Worm (Caenorhabditis elegans) whole organism, L1 larva: ENCODE measurements around the gene F58B4.6.

Source experiments
- C34B4.2 ChIP-seq: sonication (generic microtip); optimal IDR thresholded peaks from 2 replicates; lab custom pipeline; 2017; ENCODE audit warnings: mild to moderate bottlenecking, missing genetic modification characterization, missing compliant biosample characterization
- Y116A8C.19 ChIP-seq: sonication (generic microtip); optimal IDR thresholded peaks from 2 replicates; lab custom pipeline; 2016; ENCODE audit warnings: missing compliant biosample characterization, missing genetic modification characterization, borderline replicate concordance
- blmp-1 ChIP-seq: fragments of 150-350 bp; optimal IDR thresholded peaks from 2 replicates; lab custom pipeline; 2014; ENCODE audit warnings: missing biosample characterization, missing genetic modification characterization
- ceh-63 ChIP-seq: fragments of 200-800 bp; sonication (Bioruptor generic); optimal IDR thresholded peaks from 2 replicates; lab custom pipeline; 2018; ENCODE audit warnings: mild to moderate bottlenecking, missing genetic modification characterization, missing compliant biosample characterization
- ceh-8 ChIP-seq: fragments of 200-800 bp; sonication (Bioruptor generic); optimal IDR thresholded peaks from 2 replicates; lab custom pipeline; 2018; ENCODE audit warnings: mild to moderate bottlenecking, missing genetic modification characterization, moderate library complexity, missing compliant biosample characterization
- ces-1 ChIP-seq: fragments of 150-350 bp; optimal IDR thresholded peaks from 2 replicates; lab custom pipeline; 2014; ENCODE audit warnings: missing biosample characterization, missing genetic modification reagents, missing genetic modification characterization
- dpl-1 ChIP-seq, 3 experiments: fragments of 150-350 bp in 2 of 3; sonication (generic microtip) in 1 of 3; optimal IDR thresholded peaks; 2 replicates each; lab custom pipeline; 2014 to 2017; ENCODE audit warnings: missing biosample characterization in 3 of 3, missing genetic modification characterization in 3 of 3, missing genetic modification reagents in 3 of 3
- efl-1 ChIP-seq, 4 experiments: fragments of 150-350 bp; optimal IDR thresholded peaks in 3 of 4; peaks in 1 of 4; 1 replicate in 1 of 4; 2 replicates in 3 of 4; lab custom pipeline; 2014; ENCODE audit warnings: missing biosample characterization in 2 of 4, missing genetic modification characterization in 2 of 4, missing genetic modification reagents in 2 of 4
- efl-3 ChIP-seq: fragments of 200-800 bp; sonication (Bioruptor generic); optimal IDR thresholded peaks from 2 replicates; lab custom pipeline; 2018; ENCODE audit warnings: mild to moderate bottlenecking, missing genetic modification characterization, missing compliant biosample characterization
- elt-2 ChIP-seq: sonication (generic microtip); optimal IDR thresholded peaks from 2 replicates; lab custom pipeline; 2016; ENCODE audit warnings: missing genetic modification characterization, mild to moderate bottlenecking, inconsistent platforms, missing compliant biosample characterization, missing genetic modification reagents
- elt-3 ChIP-seq, 6 experiments: fragments of 150-350 bp in 1 of 6; sonication (generic microtip); optimal IDR thresholded peaks; 2 replicates each; lab custom pipeline; 2017 to 2018; ENCODE audit warnings: missing biosample characterization in 6 of 6, missing genetic modification characterization in 6 of 6, inconsistent platforms in 1 of 6
- fkh-10 ChIP-seq: sonication (generic microtip); optimal IDR thresholded peaks from 2 replicates; lab custom pipeline; 2017; ENCODE audit warnings: missing biosample characterization, missing genetic modification reagents, missing genetic modification characterization
- hpl-2 ChIP-seq: fragments of 150-350 bp; optimal IDR thresholded peaks from 2 replicates; lab custom pipeline; 2014; ENCODE audit warnings: missing biosample characterization, missing genetic modification reagents, missing genetic modification characterization
- isw-1 ChIP-seq: fragments of 200-800 bp; sonication (Bioruptor generic); IDR thresholded peaks from 2 replicates; pipeline ENCODE4 v1.3.6; 2022; ENCODE audit warnings: missing genetic modification characterization, missing compliant biosample characterization
- lin-14 ChIP-seq: fragments of 200-800 bp; sonication (Bioruptor generic); optimal IDR thresholded peaks from 2 replicates; lab custom pipeline; 2018; ENCODE audit warnings: mild to moderate bottlenecking, missing genetic modification characterization, moderate library complexity, missing compliant biosample characterization
- lin-15B ChIP-seq: fragments of 150-350 bp; sonication (generic microtip); optimal IDR thresholded peaks from 3 replicates; lab custom pipeline; 2014; ENCODE audit warnings: missing biosample characterization, missing genetic modification characterization
- lin-35 ChIP-seq, 2 experiments: fragments of 150-350 bp; optimal IDR thresholded peaks; 2 replicates each; lab custom pipeline; 2014; ENCODE audit warnings: missing biosample characterization in 2 of 2, missing genetic modification characterization in 2 of 2, missing genetic modification reagents in 2 of 2
- lir-3 ChIP-seq: sonication (generic microtip); optimal IDR thresholded peaks from 2 replicates; lab custom pipeline; 2016; ENCODE audit warnings: mild to moderate bottlenecking, missing genetic modification characterization, moderate library complexity, missing compliant biosample characterization; ENCODE audit not compliant: poor library complexity
- lsy-2 ChIP-seq, 2 experiments: fragments of 150-350 bp; optimal IDR thresholded peaks; 2 replicates each; lab custom pipeline; 2014; ENCODE audit warnings: missing biosample characterization in 2 of 2, missing genetic modification characterization in 2 of 2
- mdl-1 ChIP-seq, 2 experiments: fragments of 150-350 bp; optimal IDR thresholded peaks; 2 replicates each; lab custom pipeline; 2014 to 2017; ENCODE audit warnings: missing biosample characterization in 2 of 2, missing genetic modification characterization in 2 of 2, inconsistent platforms in 1 of 2
- mep-1 ChIP-seq: fragments of 150-350 bp; optimal IDR thresholded peaks from 2 replicates; lab custom pipeline; 2014; ENCODE audit warnings: missing biosample characterization, missing genetic modification characterization
- nhr-11 ChIP-seq: fragments of 150-350 bp; optimal IDR thresholded peaks from 2 replicates; lab custom pipeline; 2014; ENCODE audit warnings: missing biosample characterization, missing genetic modification characterization
- nhr-237 ChIP-seq: fragments of 150-350 bp; optimal IDR thresholded peaks from 2 replicates; lab custom pipeline; 2014; ENCODE audit warnings: missing biosample characterization, missing genetic modification characterization
- nhr-84 ChIP-seq: sonication (generic microtip); optimal IDR thresholded peaks from 2 replicates; lab custom pipeline; 2017; ENCODE audit warnings: missing biosample characterization, missing genetic modification characterization
- nhr-85 ChIP-seq: sonication (generic microtip); peaks from one replicate; lab custom pipeline; 2016; ENCODE audit warnings: missing genetic modification characterization, inconsistent platforms, missing compliant biosample characterization
- nhr-90 ChIP-seq: sonication (generic microtip); optimal IDR thresholded peaks from 2 replicates; lab custom pipeline; 2016; ENCODE audit warnings: mild to moderate bottlenecking, missing genetic modification characterization, missing compliant biosample characterization; ENCODE audit not compliant: poor library complexity
- pag-3 ChIP-seq: sonication (generic microtip); optimal IDR thresholded peaks from 2 replicates; lab custom pipeline; 2017; ENCODE audit warnings: missing genetic modification characterization, mild to moderate bottlenecking, missing compliant biosample characterization, antibody characterized with exemption, borderline replicate concordance; ENCODE audit not compliant: insufficient read depth
- pqm-1 ChIP-seq: sonication (generic microtip); optimal IDR thresholded peaks from 3 replicates; lab custom pipeline; 2017; ENCODE audit warnings: missing biosample characterization, missing genetic modification characterization
- snpc-4 ChIP-seq: fragments of 150-350 bp; optimal IDR thresholded peaks from 2 replicates; lab custom pipeline; 2014; ENCODE audit warnings: missing biosample characterization, missing genetic modification characterization
- snu-23 ChIP-seq: sonication (generic microtip); optimal IDR thresholded peaks from 2 replicates; lab custom pipeline; 2016; ENCODE audit warnings: missing genetic modification characterization, missing compliant biosample characterization
- sptf-1 ChIP-seq: fragments of 150-350 bp; optimal IDR thresholded peaks from 2 replicates; lab custom pipeline; 2014; ENCODE audit warnings: missing biosample characterization, missing genetic modification characterization
- swsn-7 ChIP-seq: sonication (generic microtip); optimal IDR thresholded peaks from 2 replicates; lab custom pipeline; 2016; ENCODE audit warnings: missing genetic modification characterization, missing compliant biosample characterization
- tbx-2 ChIP-seq: sonication (generic microtip); optimal IDR thresholded peaks from 2 replicates; lab custom pipeline; 2016; ENCODE audit warnings: missing genetic modification characterization, missing compliant biosample characterization
- unc-62 ChIP-seq: fragments of 150-350 bp; optimal IDR thresholded peaks from 2 replicates; lab custom pipeline; 2014; ENCODE audit warnings: missing biosample characterization, missing genetic modification reagents, missing genetic modification characterization
- unc-98 ChIP-seq: fragments of 200-800 bp; sonication (Bioruptor generic); IDR thresholded peaks from 2 replicates; pipeline ENCODE4 v1.3.6; 2022; ENCODE audit warnings: missing genetic modification characterization, missing compliant biosample characterization
- zip-4 ChIP-seq: fragments of 200-800 bp; sonication (Bioruptor generic); optimal IDR thresholded peaks from 2 replicates; lab custom pipeline; 2018; ENCODE audit warnings: mild to moderate bottlenecking, missing genetic modification characterization, moderate library complexity, missing compliant biosample characterization
- ztf-11 ChIP-seq, 2 experiments: sonication (generic microtip); optimal IDR thresholded peaks; 2 replicates each; lab custom pipeline; 2016 to 2017; ENCODE audit warnings: missing genetic modification characterization in 2 of 2, missing biosample characterization in 1 of 2, missing compliant biosample characterization in 1 of 2
- ztf-4 ChIP-seq: fragments of 150-350 bp; optimal IDR thresholded peaks from 2 replicates; lab custom pipeline; 2014; ENCODE audit warnings: missing biosample characterization, missing genetic modification characterization

F58B4.6 gene

DNA sequence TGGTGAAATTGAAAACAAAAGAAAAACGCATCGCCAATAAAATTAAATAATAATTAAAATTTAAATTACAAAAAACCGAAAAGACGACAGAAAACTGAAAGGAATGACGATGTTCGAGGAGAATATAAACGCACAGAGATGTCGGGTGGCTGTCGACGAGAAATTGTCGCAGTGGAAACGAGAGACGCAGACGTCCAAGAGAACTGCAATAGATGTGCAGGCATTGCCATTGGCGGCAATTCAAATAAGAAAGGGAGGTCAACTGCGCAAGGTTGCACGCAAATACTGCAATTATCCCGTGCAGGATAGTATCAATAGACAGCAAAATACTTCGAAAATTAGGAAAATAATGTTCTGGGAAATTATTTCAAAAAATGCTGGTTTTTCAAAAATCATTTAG is 27.7 kb upstream of the F58B4.6 start (continued):
- peak; percentile 61; the same call in 1 of the 2 replicates for TF ChIP-seq unc-98 (GFP tag; lab: Robert Waterston, UW)
- TF ChIP-seq unc-62 (GFP tag; lab: Kevin White, UChicago) = peak; percentile 54
- TF ChIP-seq fkh-10 (GFP tag; lab: Kevin White, UChicago) = peak; percentile 96
- peak; percentile 84 for TF ChIP-seq hpl-2
- TF ChIP-seq Y116A8C.19 = peak; percentile 59
- TF ChIP-seq sptf-1 (tag; lab: Kevin White, UChicago) = no peak
- peak; percentile 96 for TF ChIP-seq ztf-4 (tag; lab: Kevin White, UChicago)
- TF ChIP-seq nhr-237 (tag; lab: Kevin White, UChicago) = peak; percentile 94
- TF ChIP-seq zip-4 (GFP tag; lab: Kevin White, UChicago) = peak; percentile 94
- peak; percentile 99 for TF ChIP-seq nhr-11 (tag; lab: Kevin White, UChicago)
- no peak for TF ChIP-seq pag-3
- peak; percentile 100 for TF ChIP-seq dpl-1 (GFP tag; optimal IDR thresholded peaks at IDR 0.05; lab: Kevin White, UChicago)
- TF ChIP-seq mdl-1 (tag; optimal IDR thresholded peaks at IDR 0.05; lab: Kevin White, UChicago) = peak; percentile 43 to 97
- peak; percentile 97 for TF ChIP-seq lsy-2 (tag; optimal IDR thresholded peaks at IDR 0.05; lab: Kevin White, UChicago)
- TF ChIP-seq elt-3 (tag; optimal IDR thresholded peaks at IDR 0.05; lab: Kevin White, UChicago) = peak in 5 of 6 experiments; percentile 91 to 99 (median 98)
- peak; percentile 89 for TF ChIP-seq ceh-63 (GFP tag; lab: Kevin White, UChicago)
- TF ChIP-seq pqm-1 (tag; lab: Kevin White, UChicago) = no peak
- TF ChIP-seq nhr-90 = peak; percentile 99
- TF ChIP-seq C34B4.2 (tag; lab: Kevin White, UChicago) = peak; percentile 94
- TF ChIP-seq lin-15B (tag; lab: Kevin White, UChicago) = peak; percentile 98
- peak; percentile 100 for TF ChIP-seq nhr-85 (tag; lab: Kevin White, UChicago)
- peak; percentile 45 for TF ChIP-seq nhr-84 (tag; lab: Kevin White, UChicago)
- peak; percentile 98 for TF ChIP-seq efl-3 (GFP tag; lab: Kevin White, UChicago)
- peak; percentile 99 for TF ChIP-seq tbx-2 (tag; lab: Kevin White, UChicago)
- peak; percentile 100 for TF ChIP-seq lin-35 (GFP tag; optimal IDR thresholded peaks at IDR 0.05; lab: Kevin White, UChicago)
- TF ChIP-seq elt-2 (tag; lab: Kevin White, UChicago) = peak; percentile 97
- peak; percentile 96 for TF ChIP-seq isw-1
- peak; percentile 56 to 97 for TF ChIP-seq ztf-11 (tag; optimal IDR thresholded peaks at IDR 0.05; lab: Kevin White, UChicago)
- TF ChIP-seq snu-23 = peak; percentile 99
- peak; percentile 99 for TF ChIP-seq swsn-7 (tag; lab: Kevin White, UChicago)
- TF ChIP-seq ceh-8 (GFP tag; lab: Kevin White, UChicago) = peak; percentile 98

- no peak for TF ChIP-seq ces-1 (GFP tag; lab: Kevin White, UChicago)
- TF ChIP-seq efl-1 (optimal IDR thresholded peaks at IDR 0.05; lab: Kevin White, UChicago) = no peak
- TF ChIP-seq efl-1 (GFP tag; optimal IDR thresholded peaks at IDR 0.05 in 1 of 2; lab: Kevin White, UChicago) = peak in 1 of 2 experiments; percentile 80
- TF ChIP-seq blmp-1 (tag; lab: Kevin White, UChicago) = peak; percentile 79
- TF ChIP-seq snpc-4 (tag; lab: Kevin White, UChicago) = no peak
- no peak for TF ChIP-seq efl-3 (GFP tag; lab: Kevin White, UChicago)
These were observed 26.7 kb upstream of the F58B4.6 start, which contains the start of gene F32D8.7 for ce11 chrV:10898107-10898506. Gene F32D8.7, plus strand, starts transcription at chrV:10898435.

DNA sequence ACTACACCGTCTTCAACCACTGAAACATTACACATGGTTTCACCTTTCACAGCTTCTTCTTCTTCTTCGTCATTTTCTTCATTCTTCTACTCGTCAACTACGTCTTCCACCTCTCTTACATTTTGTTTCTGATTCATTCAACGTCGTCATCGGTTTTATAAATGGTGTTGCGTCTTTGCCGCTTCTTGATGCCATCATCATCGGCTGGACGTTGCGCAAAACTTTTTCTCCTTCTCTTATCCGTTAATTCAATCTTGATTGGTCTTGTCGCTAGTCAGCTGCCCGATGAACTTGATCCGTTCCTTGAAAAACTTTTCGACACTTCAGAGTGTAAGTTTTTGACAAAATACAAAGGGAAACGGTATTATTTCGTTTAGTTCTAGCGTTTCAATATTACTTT is 26.2 kb upstream of the F58B4.6 start:
- TF ChIP-seq lin-14 (GFP tag; lab: Kevin White, UChicago) (peak; percentile 41), lir-3 (no peak), blmp-1 (tag; lab: Kevin White, UChicago) (peak; percentile 72), mep-1 (tag; lab: Kevin White, UChicago) (no peak), efl-1 (optimal IDR thresholded peaks at IDR 0.05; lab: Kevin White, UChicago) (no peak), efl-1 (GFP tag; optimal IDR thresholded peaks at IDR 0.05 in 1 of 2; lab: Kevin White, UChicago) (peak in 1 of 2 experiments; percentile 80), nhr-85 (tag; lab: Kevin White, UChicago) (peak; percentile 69)
- TF ChIP-seq, all 84 proteins: peak for 4
